Worm (Caenorhabditis elegans): Measurements from ENCODE around the gene srw-71.

srw-71 gene

ce11 chrV:7400095-7400494 lies 30.8 kb downstream of the srw-71 start, which contains the start of gene cnc-9:
TSS of gene cnc-9 (minus strand) at chrV:7400195.
- TF ChIP-seq ztf-23 (GFP tag; IDR thresholded peaks at IDR 0.05) (no peak), tab-1 (GFP tag; IDR thresholded peaks at IDR 0.05) (no peak), klf-2 (GFP tag; conservative IDR thresholded peaks at IDR 0.05) (no peak), T22C8.4 (GFP tag; IDR thresholded peaks at IDR 0.05) (no peak), ref-1 (GFP tag; conservative IDR thresholded peaks at IDR 0.05) (no peak), med-1 (GFP tag; optimal IDR thresholded peaks at IDR 0.05; ENCODE audit: insufficient read depth) (no peak), cog-1 (tag; optimal IDR thresholded peaks at IDR 0.05) (no peak), ztf-29 (GFP tag; IDR thresholded peaks at IDR 0.05) (no peak), flt-1 (GFP tag; IDR thresholded peaks at IDR 0.05) (no peak)

ce11 chrV:7399202-7399601 lies 31.7 kb downstream of the srw-71 start, which contains the start of gene gst-41:
TSS of gene gst-41 (minus strand) at chrV:7399302.
- no peak for TF ChIP-seq T22C8.4 (GFP tag; IDR thresholded peaks at IDR 0.05)
- no peak for TF ChIP-seq cog-1 (tag; optimal IDR thresholded peaks at IDR 0.05)
- TF ChIP-seq flt-1 (GFP tag; IDR thresholded peaks at IDR 0.05), result no peak
- no peak for TF ChIP-seq klf-2 (GFP tag; conservative IDR thresholded peaks at IDR 0.05)
- TF ChIP-seq ztf-23 (GFP tag; IDR thresholded peaks at IDR 0.05), result no peak
- no peak for TF ChIP-seq tab-1 (GFP tag; IDR thresholded peaks at IDR 0.05)
- no peak for TF ChIP-seq ref-1 (GFP tag; conservative IDR thresholded peaks at IDR 0.05)
- TF ChIP-seq med-1 (GFP tag; optimal IDR thresholded peaks at IDR 0.05; ENCODE audit: insufficient read depth), result no peak
- no peak for TF ChIP-seq ztf-29 (GFP tag; IDR thresholded peaks at IDR 0.05)

- TF ChIP-seq klf-2 (GFP tag; conservative IDR thresholded peaks at IDR 0.05), result no peak
- no peak for TF ChIP-seq med-1 (GFP tag; optimal IDR thresholded peaks at IDR 0.05; ENCODE audit: insufficient read depth)
- TF ChIP-seq ztf-23 (GFP tag; IDR thresholded peaks at IDR 0.05), result no peak
- no peak for TF ChIP-seq T22C8.4 (GFP tag; IDR thresholded peaks at IDR 0.05)
- TF ChIP-seq ref-1 (GFP tag; conservative IDR thresholded peaks at IDR 0.05), result no peak
- no peak for TF ChIP-seq tab-1 (GFP tag; IDR thresholded peaks at IDR 0.05)
- TF ChIP-seq flt-1 (GFP tag; IDR thresholded peaks at IDR 0.05), result no peak
- no peak for TF ChIP-seq cog-1 (tag; optimal IDR thresholded peaks at IDR 0.05)
- TF ChIP-seq ztf-29 (GFP tag; IDR thresholded peaks at IDR 0.05), result no peak
These were observed 35.6 kb downstream of the srw-71 start, which contains the start of gene srx-9 for ce11 chrV:7395359-7395758. TSS of gene srx-9 (minus strand) at chrV:7395459.

- TF ChIP-seq tab-1 (GFP tag; IDR thresholded peaks at IDR 0.05) (no peak), ref-1 (GFP tag; conservative IDR thresholded peaks at IDR 0.05) (no peak), ztf-29 (GFP tag; IDR thresholded peaks at IDR 0.05) (no peak), ztf-23 (GFP tag; IDR thresholded peaks at IDR 0.05) (no peak), med-1 (GFP tag; optimal IDR thresholded peaks at IDR 0.05; ENCODE audit: insufficient read depth) (no peak), flt-1 (GFP tag; IDR thresholded peaks at IDR 0.05) (no peak), T22C8.4 (GFP tag; IDR thresholded peaks at IDR 0.05) (no peak), cog-1 (tag; optimal IDR thresholded peaks at IDR 0.05) (no peak), klf-2 (GFP tag; conservative IDR thresholded peaks at IDR 0.05) (no peak)
These were observed 39.0 kb downstream of the srw-71 start, which contains the start of gene fbxa-105 for ce11 chrV:7391933-7392332. TSS of gene fbxa-105 (minus strand) at chrV:7392029.

- TF ChIP-seq flt-1 (GFP tag; IDR thresholded peaks at IDR 0.05), result no peak
- TF ChIP-seq ztf-29 (GFP tag; IDR thresholded peaks at IDR 0.05), result no peak
- no peak for TF ChIP-seq T22C8.4 (GFP tag; IDR thresholded peaks at IDR 0.05)
- TF ChIP-seq med-1 (GFP tag; optimal IDR thresholded peaks at IDR 0.05; ENCODE audit: insufficient read depth), result no peak
- no peak for TF ChIP-seq ztf-23 (GFP tag; IDR thresholded peaks at IDR 0.05)
- TF ChIP-seq cog-1 (tag; optimal IDR thresholded peaks at IDR 0.05), result no peak
- no peak for TF ChIP-seq tab-1 (GFP tag; IDR thresholded peaks at IDR 0.05)
- TF ChIP-seq ref-1 (GFP tag; conservative IDR thresholded peaks at IDR 0.05), result no peak
- no peak for TF ChIP-seq klf-2 (GFP tag; conservative IDR thresholded peaks at IDR 0.05)
These were observed 41.1 kb downstream of the srw-71 start, which contains the start of gene C02H6.1 for ce11 chrV:7389771-7390170. TSS of gene C02H6.1 (minus strand) at chrV:7389871.

- no peak for TF ChIP-seq T22C8.4 (GFP tag; IDR thresholded peaks at IDR 0.05)
- TF ChIP-seq flt-1 (GFP tag; IDR thresholded peaks at IDR 0.05), result no peak
- TF ChIP-seq tab-1 (GFP tag; IDR thresholded peaks at IDR 0.05), result no peak
- no peak for TF ChIP-seq ref-1 (GFP tag; conservative IDR thresholded peaks at IDR 0.05)
- TF ChIP-seq med-1 (GFP tag; optimal IDR thresholded peaks at IDR 0.05; ENCODE audit: insufficient read depth), result no peak
These were observed 43.2 kb downstream of the srw-71 start, which contains the start of gene C02H6.3 for ce11 chrV:7387755-7388154. TSS of gene C02H6.3 (minus strand) at chrV:7387855.

ce11 chrV:7386052-7386573 lies 44.8 kb downstream of the srw-71 start, which contains the start of gene srp-6:
TSS of gene srp-6 (minus strand) at chrV:7386102.
- TF ChIP-seq cog-1 (tag; optimal IDR thresholded peaks at IDR 0.05) (no peak), tab-1 (GFP tag; IDR thresholded peaks at IDR 0.05) (no peak), klf-2 (GFP tag; conservative IDR thresholded peaks at IDR 0.05) (no peak), ztf-23 (GFP tag; IDR thresholded peaks at IDR 0.05) (no peak), T22C8.4 (GFP tag; IDR thresholded peaks at IDR 0.05) (no peak), med-1 (GFP tag; optimal IDR thresholded peaks at IDR 0.05; ENCODE audit: insufficient read depth) (no peak), ref-1 (GFP tag; conservative IDR thresholded peaks at IDR 0.05) (no peak), ztf-29 (GFP tag; IDR thresholded peaks at IDR 0.05) (no peak), flt-1 (GFP tag; IDR thresholded peaks at IDR 0.05) (no peak)

ce11 chrV:7381008-7381407 lies 49.9 kb downstream of the srw-71 start, which contains the start of gene C03G6.17:
TSS of gene C03G6.17 (minus strand) at chrV:7381108.
- TF ChIP-seq T22C8.4 (GFP tag; IDR thresholded peaks at IDR 0.05), result no peak
- no peak for TF ChIP-seq cog-1 (tag; optimal IDR thresholded peaks at IDR 0.05)
- TF ChIP-seq ztf-23 (GFP tag; IDR thresholded peaks at IDR 0.05), result no peak
- TF ChIP-seq ref-1 (GFP tag; conservative IDR thresholded peaks at IDR 0.05), result no peak
- TF ChIP-seq klf-2 (GFP tag; conservative IDR thresholded peaks at IDR 0.05), result no peak
- TF ChIP-seq med-1 (GFP tag; optimal IDR thresholded peaks at IDR 0.05; ENCODE audit: insufficient read depth), result no peak
- no peak for TF ChIP-seq flt-1 (GFP tag; IDR thresholded peaks at IDR 0.05)
- no peak for TF ChIP-seq tab-1 (GFP tag; IDR thresholded peaks at IDR 0.05)
- TF ChIP-seq ztf-29 (GFP tag; IDR thresholded peaks at IDR 0.05), result no peak

- TF ChIP-seq tab-1 (GFP tag; IDR thresholded peaks at IDR 0.05) (no peak), med-1 (GFP tag; optimal IDR thresholded peaks at IDR 0.05; ENCODE audit: insufficient read depth) (no peak), cog-1 (tag; optimal IDR thresholded peaks at IDR 0.05) (no peak), T22C8.4 (GFP tag; IDR thresholded peaks at IDR 0.05) (no peak), flt-1 (GFP tag; IDR thresholded peaks at IDR 0.05) (no peak), ztf-23 (GFP tag; IDR thresholded peaks at IDR 0.05) (no peak), ztf-29 (GFP tag; IDR thresholded peaks at IDR 0.05) (no peak), ref-1 (GFP tag; conservative IDR thresholded peaks at IDR 0.05) (no peak), klf-2 (GFP tag; conservative IDR thresholded peaks at IDR 0.05) (no peak)
These were observed 51.5 kb downstream of the srw-71 start, which contains the start of gene srsx-24 for ce11 chrV:7379384-7379783. TSS of gene srsx-24 (minus strand) at chrV:7379484.

Data from whole organism, midembryonic.